Worm (Caenorhabditis elegans) whole organism, L1 larva: ENCODE results near the gene clp-2.
A peak's percentile ranks its signal among the peaks of the same experiment; 100 is the strongest.

ENCODE experiments used
- ama-1 ChIP-seq: fragments of 150-350 bp; optimal IDR thresholded peaks from 2 replicates; lab custom pipeline; 2014
- blmp-1 ChIP-seq: fragments of 150-350 bp; optimal IDR thresholded peaks from 2 replicates; lab custom pipeline; 2014; ENCODE audit warnings: missing biosample characterization, missing genetic modification characterization
- ceh-63 ChIP-seq: fragments of 200-800 bp; sonication (Bioruptor generic); optimal IDR thresholded peaks from 2 replicates; lab custom pipeline; 2018; ENCODE audit warnings: mild to moderate bottlenecking, missing genetic modification characterization, missing compliant biosample characterization
- ceh-8 ChIP-seq: fragments of 200-800 bp; sonication (Bioruptor generic); optimal IDR thresholded peaks from 2 replicates; lab custom pipeline; 2018; ENCODE audit warnings: mild to moderate bottlenecking, missing genetic modification characterization, moderate library complexity, missing compliant biosample characterization
- ceh-88 ChIP-seq: fragments of 200-800 bp; sonication (Bioruptor generic); IDR thresholded peaks from 2 replicates; pipeline ENCODE4 v1.3.6; 2022; ENCODE audit warnings: missing genetic modification characterization, missing compliant biosample characterization
- ceh-90 ChIP-seq: sonication (generic microtip); optimal IDR thresholded peaks from 2 replicates; lab custom pipeline; 2016; ENCODE audit warnings: missing genetic modification characterization, missing compliant biosample characterization
- dpl-1 ChIP-seq, 3 experiments: fragments of 150-350 bp in 2 of 3; sonication (generic microtip) in 1 of 3; optimal IDR thresholded peaks; 2 replicates each; lab custom pipeline; 2014 to 2017; ENCODE audit warnings: missing biosample characterization in 3 of 3, missing genetic modification characterization in 3 of 3, missing genetic modification reagents in 3 of 3
- efl-1 ChIP-seq, 4 experiments: fragments of 150-350 bp; optimal IDR thresholded peaks in 3 of 4; peaks in 1 of 4; 1 replicate in 1 of 4; 2 replicates in 3 of 4; lab custom pipeline; 2014; ENCODE audit warnings: missing biosample characterization in 2 of 4, missing genetic modification characterization in 2 of 4, missing genetic modification reagents in 2 of 4
- egl-13 ChIP-seq: sonication (generic microtip); optimal IDR thresholded peaks from 2 replicates; lab custom pipeline; 2016; ENCODE audit warnings: missing genotype, missing genetic modification reagents, missing genetic modification characterization, missing compliant biosample characterization
- egl-27 ChIP-seq, 2 experiments: fragments of 150-350 bp in 1 of 2; sonication (generic microtip); optimal IDR thresholded peaks; 3 replicates each; lab custom pipeline; 2017 to 2018; ENCODE audit warnings: missing biosample characterization in 2 of 2, missing genetic modification characterization in 2 of 2, missing genetic modification reagents in 2 of 2
- grh-1 ChIP-seq: fragments of 200-800 bp; sonication (Bioruptor generic); IDR thresholded peaks from 2 replicates; pipeline ENCODE4 v1.3.6; 2022; ENCODE audit warnings: missing genetic modification reagents, missing genetic modification characterization, missing compliant biosample characterization
- hlh-17 ChIP-seq: fragments of 200-800 bp; sonication (Bioruptor generic); optimal IDR thresholded peaks from 2 replicates; lab custom pipeline; 2018; ENCODE audit warnings: missing genetic modification characterization, mild to moderate bottlenecking, missing compliant biosample characterization, moderate library complexity, borderline replicate concordance
- hlh-4 ChIP-seq: sonication (generic microtip); optimal IDR thresholded peaks from 2 replicates; lab custom pipeline; 2016; ENCODE audit warnings: mild to moderate bottlenecking, missing genetic modification characterization, missing compliant biosample characterization
- hpl-2 ChIP-seq: fragments of 150-350 bp; optimal IDR thresholded peaks from 2 replicates; lab custom pipeline; 2014; ENCODE audit warnings: missing biosample characterization, missing genetic modification reagents, missing genetic modification characterization
- lin-14 ChIP-seq: fragments of 200-800 bp; sonication (Bioruptor generic); optimal IDR thresholded peaks from 2 replicates; lab custom pipeline; 2018; ENCODE audit warnings: mild to moderate bottlenecking, missing genetic modification characterization, moderate library complexity, missing compliant biosample characterization
- lin-35 ChIP-seq, 2 experiments: fragments of 150-350 bp; optimal IDR thresholded peaks; 2 replicates each; lab custom pipeline; 2014; ENCODE audit warnings: missing biosample characterization in 2 of 2, missing genetic modification characterization in 2 of 2, missing genetic modification reagents in 2 of 2
- lin-39 ChIP-seq: fragments of 150-350 bp; optimal IDR thresholded peaks from 2 replicates; lab custom pipeline; 2014; ENCODE audit warnings: missing biosample characterization, missing genetic modification reagents, missing genetic modification characterization
- lsy-2 ChIP-seq, 2 experiments: fragments of 150-350 bp; optimal IDR thresholded peaks; 2 replicates each; lab custom pipeline; 2014; ENCODE audit warnings: missing biosample characterization in 2 of 2, missing genetic modification characterization in 2 of 2
- mef-2 ChIP-seq: fragments of 150-350 bp; optimal IDR thresholded peaks from 2 replicates; lab custom pipeline; 2014; ENCODE audit warnings: missing biosample characterization, missing genetic modification characterization
- mep-1 ChIP-seq: fragments of 150-350 bp; optimal IDR thresholded peaks from 2 replicates; lab custom pipeline; 2014; ENCODE audit warnings: missing biosample characterization, missing genetic modification characterization
- nhr-12 ChIP-seq: sonication (generic microtip); optimal IDR thresholded peaks from 2 replicates; lab custom pipeline; 2017; ENCODE audit warnings: missing biosample characterization, missing genetic modification characterization
- nhr-19 ChIP-seq: fragments of 200-800 bp; sonication (Bioruptor generic); conservative IDR thresholded peaks from 2 replicates; pipeline ENCODE4 v1.3.6; 2022; ENCODE audit warnings: missing genetic modification characterization, missing compliant biosample characterization
- nhr-20 ChIP-seq: sonication (generic microtip); optimal IDR thresholded peaks from 2 replicates; lab custom pipeline; 2016; ENCODE audit warnings: mild to moderate bottlenecking, missing genetic modification characterization, missing compliant biosample characterization
- nhr-71 ChIP-seq: sonication (generic microtip); optimal IDR thresholded peaks from 2 replicates; lab custom pipeline; 2016; ENCODE audit warnings: mild to moderate bottlenecking, missing genetic modification characterization, moderate library complexity, missing compliant biosample characterization
- nhr-76 ChIP-seq: sonication (generic microtip); optimal IDR thresholded peaks from 2 replicates; lab custom pipeline; 2017; ENCODE audit warnings: missing biosample characterization, missing genetic modification characterization
- pag-3 ChIP-seq: sonication (generic microtip); optimal IDR thresholded peaks from 2 replicates; lab custom pipeline; 2017; ENCODE audit warnings: missing genetic modification characterization, mild to moderate bottlenecking, missing compliant biosample characterization, antibody characterized with exemption, borderline replicate concordance; ENCODE audit not compliant: insufficient read depth
- rnt-1 ChIP-seq: sonication (generic microtip); optimal IDR thresholded peaks from 2 replicates; lab custom pipeline; 2016; ENCODE audit warnings: mild to moderate bottlenecking, missing genetic modification characterization, moderate library complexity, missing compliant biosample characterization
- snpc-4 ChIP-seq: fragments of 150-350 bp; optimal IDR thresholded peaks from 2 replicates; lab custom pipeline; 2014; ENCODE audit warnings: missing biosample characterization, missing genetic modification characterization
- snu-23 ChIP-seq: sonication (generic microtip); optimal IDR thresholded peaks from 2 replicates; lab custom pipeline; 2016; ENCODE audit warnings: missing genetic modification characterization, missing compliant biosample characterization
- swsn-7 ChIP-seq: sonication (generic microtip); optimal IDR thresholded peaks from 2 replicates; lab custom pipeline; 2016; ENCODE audit warnings: missing genetic modification characterization, missing compliant biosample characterization
- tlp-1 ChIP-seq: fragments of 150-350 bp; optimal IDR thresholded peaks from 2 replicates; lab custom pipeline; 2014; ENCODE audit warnings: missing biosample characterization, missing genetic modification characterization
- unc-30 ChIP-seq: sonication (generic microtip); optimal IDR thresholded peaks from 2 replicates; lab custom pipeline; 2017; ENCODE audit warnings: missing biosample characterization, missing genetic modification characterization
- unc-98 ChIP-seq: fragments of 200-800 bp; sonication (Bioruptor generic); IDR thresholded peaks from 2 replicates; pipeline ENCODE4 v1.3.6; 2022; ENCODE audit warnings: missing genetic modification characterization, missing compliant biosample characterization
- xbp-1 ChIP-seq: sonication (generic microtip); optimal IDR thresholded peaks from 2 replicates; lab custom pipeline; 2016; ENCODE audit warnings: missing genetic modification characterization, missing compliant biosample characterization

Gene clp-2

ce11 chrIII:4687134-4687533, 16.7 kb downstream of the clp-2 start:
- TF ChIP-seq lin-35 (GFP tag; optimal IDR thresholded peaks at IDR 0.05; lab: Kevin White, UChicago) = no peak
- no peak for TF ChIP-seq tlp-1 (tag; lab: Kevin White, UChicago)
- TF ChIP-seq pag-3 (tag; lab: Kevin White, UChicago) = no peak
- peak; percentile 58 to 62 for TF ChIP-seq lsy-2 (tag; optimal IDR thresholded peaks at IDR 0.05; lab: Kevin White, UChicago)
- no peak for TF ChIP-seq mef-2 (tag; lab: Kevin White, UChicago)
- peak in 1 of 3 experiments; percentile 1 for TF ChIP-seq dpl-1 (GFP tag; optimal IDR thresholded peaks at IDR 0.05; lab: Kevin White, UChicago)
- no peak for TF ChIP-seq egl-13 (tag; lab: Kevin White, UChicago)
- peak; percentile 17 for TF ChIP-seq lin-39
- TF ChIP-seq xbp-1 = no peak
- peak; percentile 28 for TF ChIP-seq mep-1 (tag; lab: Kevin White, UChicago)
- TF ChIP-seq lin-14 = peak; percentile 63
- TF ChIP-seq snu-23 (GFP tag; lab: Kevin White, UChicago) = peak; percentile 58
- TF ChIP-seq hlh-4 (tag; lab: Kevin White, UChicago) = no peak
- TF ChIP-seq nhr-19 (GFP tag; lab: Robert Waterston, UW) = peak; percentile 37
- TF ChIP-seq grh-1 (GFP tag; lab: Robert Waterston, UW) = no peak
- peak in 1 of 2 experiments; percentile 12 for TF ChIP-seq efl-1 (optimal IDR thresholded peaks at IDR 0.05; lab: Kevin White, UChicago)
- TF ChIP-seq efl-1 (GFP tag; optimal IDR thresholded peaks at IDR 0.05 in 1 of 2; lab: Kevin White, UChicago) = no peak
- TF ChIP-seq nhr-71 (tag; lab: Kevin White, UChicago) = peak; percentile 77
- TF ChIP-seq unc-30 (tag; lab: Kevin White, UChicago) = no peak
- no peak for TF ChIP-seq ceh-63 (GFP tag; lab: Kevin White, UChicago)
- TF ChIP-seq nhr-20 (tag; lab: Kevin White, UChicago) = peak; percentile 10
- TF ChIP-seq rnt-1 (tag; lab: Kevin White, UChicago) = peak; percentile 20
- peak; percentile 0 for TF ChIP-seq swsn-7 (tag; lab: Kevin White, UChicago)
- TF ChIP-seq ceh-8 (GFP tag; lab: Kevin White, UChicago) = no peak
- no peak for TF ChIP-seq snpc-4 (tag; lab: Kevin White, UChicago)
- TF ChIP-seq hpl-2 (GFP tag; lab: Kevin White, UChicago) = no peak

- TF ChIP-seq nhr-12 (tag; lab: Kevin White, UChicago) (no peak), unc-30 (tag; lab: Kevin White, UChicago) (no peak), ceh-63 (GFP tag; lab: Kevin White, UChicago) (no peak), lin-35 (GFP tag; optimal IDR thresholded peaks at IDR 0.05; lab: Kevin White, UChicago) (no peak), blmp-1 (no peak), ceh-88 (GFP tag; lab: Robert Waterston, UW) (no peak), hpl-2 (GFP tag; lab: Kevin White, UChicago) (no peak), ceh-90 (tag; lab: Kevin White, UChicago) (no peak), hlh-17 (GFP tag; lab: Kevin White, UChicago) (no peak), unc-98 (GFP tag; lab: Robert Waterston, UW) (no peak)
- TF ChIP-seq, all 84 proteins: peak for 0
These were observed 23.8 kb downstream of the clp-2 start, which contains the start of gene srg-11 for ce11 chrIII:4679963-4680484. srg-11 (plus strand) TSS chrIII:4680013.

ce11 chrIII:4677466-4677865, 26.4 kb downstream of the clp-2 start, which contains the start of gene srg-10:
srg-10 (plus strand) TSS chrIII:4677766.
- TF ChIP-seq nhr-76 (tag; lab: Kevin White, UChicago) = no peak
- no peak for TF ChIP-seq tlp-1 (tag; lab: Kevin White, UChicago)

ce11 chrIII:4671949-4672348, 31.9 kb downstream of the clp-2 start, which contains the start of gene srg-13:
srg-13 (plus strand) TSS chrIII:4672249.
- TF ChIP-seq grh-1 (GFP tag; lab: Robert Waterston, UW) = no peak
- no peak for TF ChIP-seq egl-27 (tag; optimal IDR thresholded peaks at IDR 0.05; lab: Kevin White, UChicago)
- TF ChIP-seq unc-30 (tag; lab: Kevin White, UChicago) = no peak
- TF ChIP-seq hpl-2 (GFP tag; lab: Kevin White, UChicago) = no peak
- no peak for TF ChIP-seq ama-1 (lab: Kevin White, UChicago)
- TF ChIP-seq ceh-8 (GFP tag; lab: Kevin White, UChicago) = no peak
- TF ChIP-seq hlh-4 (tag; lab: Kevin White, UChicago) = no peak
- TF ChIP-seq nhr-19 (GFP tag; lab: Robert Waterston, UW) = no peak
- no peak for TF ChIP-seq mef-2 (tag; lab: Kevin White, UChicago)
- TF ChIP-seq ceh-90 (tag; lab: Kevin White, UChicago) = no peak
- no peak for TF ChIP-seq lin-35 (GFP tag; optimal IDR thresholded peaks at IDR 0.05; lab: Kevin White, UChicago)
- TF ChIP-seq unc-98 (GFP tag; lab: Robert Waterston, UW) = no peak
- no peak for TF ChIP-seq hlh-17 (GFP tag; lab: Kevin White, UChicago)
- no peak for TF ChIP-seq lsy-2 (tag; optimal IDR thresholded peaks at IDR 0.05; lab: Kevin White, UChicago)
